Worm (Caenorhabditis elegans) whole organism, L2 larva: Measurements from ENCODE around the gene F43E2.6.
A peak's percentile ranks its signal among the peaks of the same experiment; 100 is the strongest.

Source experiments
- C34F6.9 ChIP-seq: fragments of 150-350 bp; optimal IDR thresholded peaks from 2 replicates; lab custom pipeline; 2014; ENCODE audit warnings: missing biosample characterization, missing genetic modification characterization
- F13H6.1 ChIP-seq: sonication (generic microtip); optimal IDR thresholded peaks from 2 replicates; lab custom pipeline; 2016; ENCODE audit warnings: missing genetic modification characterization, missing compliant biosample characterization
- R02D3.7 ChIP-seq: fragments of 150-350 bp; optimal IDR thresholded peaks from 2 replicates; lab custom pipeline; 2014; ENCODE audit warnings: missing biosample characterization, missing genetic modification characterization
- Y55F3AM.14 ChIP-seq: fragments of 200-800 bp; sonication (Bioruptor generic); optimal IDR thresholded peaks from 2 replicates; lab custom pipeline; 2018; ENCODE audit warnings: mild to moderate bottlenecking, missing genetic modification characterization, missing compliant biosample characterization
- ZK546.5 ChIP-seq: sonication (generic microtip); optimal IDR thresholded peaks from 2 replicates; lab custom pipeline; 2017; ENCODE audit warnings: missing biosample characterization, missing genetic modification characterization
- alr-1 ChIP-seq: fragments of 150-350 bp; optimal IDR thresholded peaks from 2 replicates; lab custom pipeline; 2014; ENCODE audit warnings: missing biosample characterization, missing genetic modification characterization
- aly-2 ChIP-seq: fragments of 150-350 bp; optimal IDR thresholded peaks from 2 replicates; lab custom pipeline; 2014; ENCODE audit warnings: missing biosample characterization, missing genetic modification characterization
- ama-1 ChIP-seq: fragments of 150-350 bp; optimal IDR thresholded peaks from 2 replicates; lab custom pipeline; 2018; ENCODE audit warnings: inconsistent platforms
- blmp-1 ChIP-seq: sonication (generic microtip); optimal IDR thresholded peaks from 2 replicates; lab custom pipeline; 2017; ENCODE audit warnings: missing genetic modification characterization, mild to moderate bottlenecking, missing compliant biosample characterization, antibody characterized with exemption, moderate library complexity; ENCODE audit not compliant: insufficient read depth
- ceh-16 ChIP-seq: fragments of 150-350 bp; optimal IDR thresholded peaks from 2 replicates; lab custom pipeline; 2014; ENCODE audit warnings: missing biosample characterization, missing genetic modification characterization
- ceh-82 ChIP-seq: fragments of 150-350 bp; optimal IDR thresholded peaks from 2 replicates; lab custom pipeline; 2014; ENCODE audit warnings: missing biosample characterization, missing genetic modification characterization
- crh-2 ChIP-seq: sonication (generic microtip); optimal IDR thresholded peaks from 2 replicates; lab custom pipeline; 2017; ENCODE audit warnings: missing biosample characterization, missing genetic modification characterization
- dmd-4 ChIP-seq: sonication (generic microtip); optimal IDR thresholded peaks from 2 replicates; lab custom pipeline; 2017; ENCODE audit warnings: missing biosample characterization, missing genetic modification characterization
- egl-27 ChIP-seq: sonication (generic microtip); optimal IDR thresholded peaks from 3 replicates; lab custom pipeline; 2017; ENCODE audit warnings: missing biosample characterization, missing genetic modification reagents, missing genetic modification characterization
- elt-1 ChIP-seq: fragments of 150-350 bp; optimal IDR thresholded peaks from 2 replicates; lab custom pipeline; 2014; ENCODE audit warnings: missing biosample characterization, missing genetic modification characterization
- elt-3 ChIP-seq: sonication (generic microtip); optimal IDR thresholded peaks from 2 replicates; lab custom pipeline; 2017; ENCODE audit warnings: missing biosample characterization, missing genetic modification characterization
- fos-1 ChIP-seq: fragments of 150-350 bp; optimal IDR thresholded peaks from 2 replicates; lab custom pipeline; 2014; ENCODE audit warnings: missing biosample characterization, missing genetic modification characterization
- gmeb-1 ChIP-seq: fragments of 150-350 bp; optimal IDR thresholded peaks from 2 replicates; lab custom pipeline; 2014; ENCODE audit warnings: missing biosample characterization, missing genetic modification characterization
- lin-11 ChIP-seq: fragments of 150-350 bp; sonication (generic microtip); optimal IDR thresholded peaks from 2 replicates; lab custom pipeline; 2014; ENCODE audit warnings: missing biosample characterization, missing genetic modification characterization, inconsistent platforms, mixed read lengths
- lin-13 ChIP-seq: fragments of 150-350 bp; optimal IDR thresholded peaks from 2 replicates; lab custom pipeline; 2014; ENCODE audit warnings: missing biosample characterization, missing genetic modification reagents, missing genetic modification characterization
- lsy-2 ChIP-seq, 2 experiments: fragments of 150-350 bp in 1 of 2; sonication (generic microtip) in 1 of 2; optimal IDR thresholded peaks; 2 replicates each; lab custom pipeline; 2014 to 2017; ENCODE audit warnings: missing biosample characterization in 2 of 2, missing genetic modification characterization in 2 of 2
- mab-5 ChIP-seq: fragments of 150-350 bp; optimal IDR thresholded peaks from 2 replicates; lab custom pipeline; 2014; ENCODE audit warnings: missing biosample characterization, missing genetic modification characterization
- mbf-1 ChIP-seq: sonication (generic microtip); optimal IDR thresholded peaks from 2 replicates; lab custom pipeline; 2017; ENCODE audit warnings: missing biosample characterization, missing genetic modification characterization
- mdl-1 ChIP-seq, 2 experiments: fragments of 150-350 bp in 1 of 2; sonication (generic microtip) in 1 of 2; optimal IDR thresholded peaks; 2 replicates each; lab custom pipeline; 2017; ENCODE audit warnings: missing biosample characterization in 2 of 2, missing genetic modification characterization in 2 of 2
- nhr-10 ChIP-seq: sonication (generic microtip); optimal IDR thresholded peaks from 2 replicates; lab custom pipeline; 2017; ENCODE audit warnings: missing biosample characterization, missing genetic modification characterization
- nhr-11 ChIP-seq: fragments of 150-350 bp; optimal IDR thresholded peaks from 2 replicates; lab custom pipeline; 2014; ENCODE audit warnings: missing biosample characterization, missing genetic modification characterization
- nhr-12 ChIP-seq: fragments of 150-350 bp; optimal IDR thresholded peaks from 2 replicates; lab custom pipeline; 2014; ENCODE audit warnings: missing biosample characterization, missing genetic modification characterization
- nhr-129 ChIP-seq: fragments of 150-350 bp; optimal IDR thresholded peaks from 2 replicates; lab custom pipeline; 2014; ENCODE audit warnings: missing biosample characterization, missing genetic modification characterization
- nhr-21 ChIP-seq: fragments of 150-350 bp; optimal IDR thresholded peaks from 2 replicates; lab custom pipeline; 2014; ENCODE audit warnings: missing biosample characterization, missing genetic modification characterization
- nhr-23 ChIP-seq: fragments of 150-350 bp; optimal IDR thresholded peaks from 2 replicates; lab custom pipeline; 2014; ENCODE audit warnings: missing biosample characterization, missing genetic modification reagents, missing genetic modification characterization
- nhr-237 ChIP-seq: fragments of 150-350 bp; optimal IDR thresholded peaks from 2 replicates; lab custom pipeline; 2014; ENCODE audit warnings: missing biosample characterization, missing genetic modification characterization
- nhr-25 ChIP-seq: fragments of 150-350 bp; sonication (generic microtip); optimal IDR thresholded peaks from 3 replicates; lab custom pipeline; 2014; ENCODE audit warnings: missing biosample characterization, missing genetic modification characterization
- nhr-6 ChIP-seq: fragments of 150-350 bp; optimal IDR thresholded peaks from 2 replicates; lab custom pipeline; 2014; ENCODE audit warnings: missing biosample characterization, missing genetic modification characterization
- nhr-77 ChIP-seq: fragments of 150-350 bp; optimal IDR thresholded peaks from 2 replicates; lab custom pipeline; 2014; ENCODE audit warnings: missing biosample characterization, missing genetic modification characterization
- sem-4 ChIP-seq: fragments of 150-350 bp; optimal IDR thresholded peaks from 2 replicates; lab custom pipeline; 2014; ENCODE audit warnings: missing biosample characterization, missing genetic modification reagents, missing genetic modification characterization
- skn-1 ChIP-seq: sonication (generic microtip); optimal IDR thresholded peaks from 2 replicates; lab custom pipeline; 2017; ENCODE audit warnings: missing biosample characterization, missing genetic modification characterization
- sma-3 ChIP-seq: sonication (generic microtip); optimal IDR thresholded peaks from 2 replicates; lab custom pipeline; 2016; ENCODE audit warnings: missing genetic modification reagents, missing genetic modification characterization, missing compliant biosample characterization
- sma-9 ChIP-seq, 2 experiments: fragments of 150-350 bp in 1 of 2; sonication (generic microtip) in 1 of 2; optimal IDR thresholded peaks; 2 replicates each; lab custom pipeline; 2014 to 2016; ENCODE audit warnings: missing genetic modification characterization in 2 of 2, mild to moderate bottlenecking in 1 of 2, missing biosample characterization in 1 of 2, missing compliant biosample characterization in 1 of 2, missing genetic modification reagents in 1 of 2, moderate library complexity in 1 of 2
- snpc-4 ChIP-seq: fragments of 150-350 bp; optimal IDR thresholded peaks from 2 replicates; lab custom pipeline; 2014; ENCODE audit warnings: missing biosample characterization, missing genetic modification characterization
- unc-39 ChIP-seq: fragments of 150-350 bp; optimal IDR thresholded peaks from 2 replicates; lab custom pipeline; 2014; ENCODE audit warnings: missing biosample characterization, missing genetic modification characterization
- unc-62 ChIP-seq: fragments of 150-350 bp; optimal IDR thresholded peaks from 2 replicates; lab custom pipeline; 2014; ENCODE audit warnings: missing biosample characterization, missing genetic modification reagents, missing genetic modification characterization
- zag-1 ChIP-seq: fragments of 150-350 bp; optimal IDR thresholded peaks from 2 replicates; lab custom pipeline; 2014; ENCODE audit warnings: missing biosample characterization, missing genetic modification characterization
- ztf-1 ChIP-seq: fragments of 200-800 bp; sonication (Bioruptor generic); conservative IDR thresholded peaks from 2 replicates; pipeline ENCODE4 v1.3.6; 2022; ENCODE audit warnings: missing genetic modification characterization, missing compliant biosample characterization
- ztf-11 ChIP-seq: sonication (generic microtip); optimal IDR thresholded peaks from 2 replicates; lab custom pipeline; 2017; ENCODE audit warnings: missing biosample characterization, missing genetic modification characterization
- ztf-4 ChIP-seq: fragments of 150-350 bp; optimal IDR thresholded peaks from 2 replicates; lab custom pipeline; 2014; ENCODE audit warnings: missing biosample characterization, missing genetic modification characterization

Gene F43E2.6

DNA sequence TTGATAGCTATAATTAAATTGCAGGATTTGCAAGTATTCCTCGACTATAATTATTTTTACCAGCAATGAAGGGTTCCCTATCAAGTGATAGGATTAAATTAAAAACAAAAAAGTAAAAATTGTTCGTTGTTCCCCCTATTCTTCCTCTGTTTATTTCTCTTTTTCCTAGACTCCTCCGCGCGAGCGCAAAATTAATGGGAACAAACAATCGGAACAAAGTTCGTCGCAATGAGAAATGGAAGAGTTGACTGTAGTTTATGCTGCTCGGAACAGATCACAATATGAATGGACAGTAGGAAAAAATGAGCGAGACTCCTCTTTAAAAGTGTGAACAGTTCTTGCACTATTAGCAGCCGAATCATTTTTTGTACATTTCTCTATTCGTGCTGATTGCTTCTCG lies 28.0 kb downstream of the F43E2.6 start:
- TF ChIP-seq nhr-129 (tag; lab: Kevin White, UChicago), result no peak
- no peak for TF ChIP-seq R02D3.7
- TF ChIP-seq ztf-1 (GFP tag; lab: Robert Waterston, UW), result no peak
- TF ChIP-seq elt-3 (tag; lab: Kevin White, UChicago), result no peak
- TF ChIP-seq F13H6.1, result no peak
- no peak for TF ChIP-seq egl-27 (tag; lab: Kevin White, UChicago)
- no peak for TF ChIP-seq ztf-4
- TF ChIP-seq nhr-11 (tag; lab: Kevin White, UChicago), result no peak
- no peak for TF ChIP-seq mbf-1 (tag; lab: Kevin White, UChicago)
- TF ChIP-seq crh-2 (tag; lab: Kevin White, UChicago), result no peak
- TF ChIP-seq lin-13 (GFP tag; lab: Kevin White, UChicago), result no peak
- no peak for TF ChIP-seq nhr-21 (tag; lab: Kevin White, UChicago)
- TF ChIP-seq unc-62 (GFP tag; lab: Kevin White, UChicago), result no peak
- TF ChIP-seq dmd-4 (tag; lab: Kevin White, UChicago), result no peak
- no peak for TF ChIP-seq skn-1 (tag; lab: Kevin White, UChicago)
- TF ChIP-seq gmeb-1 (tag; lab: Kevin White, UChicago), result no peak
- no peak for TF ChIP-seq fos-1 (tag; lab: Kevin White, UChicago)
- TF ChIP-seq Y55F3AM.14, result no peak

- TF ChIP-seq nhr-23 (tag; lab: Kevin White, UChicago) (no peak), unc-62 (GFP tag; lab: Kevin White, UChicago) (no peak), lsy-2 (tag; optimal IDR thresholded peaks at IDR 0.05; lab: Kevin White, UChicago) (peak in 1 of 2 experiments; percentile 56), Y55F3AM.14 (no peak), lin-13 (GFP tag; lab: Kevin White, UChicago) (no peak), nhr-25 (tag; lab: Kevin White, UChicago) (peak; percentile 34), snpc-4 (tag; lab: Kevin White, UChicago) (no peak), unc-39 (tag; lab: Kevin White, UChicago) (no peak), mbf-1 (tag; lab: Kevin White, UChicago) (no peak), C34F6.9 (tag; lab: Kevin White, UChicago) (no peak), ztf-11 (tag; lab: Kevin White, UChicago) (no peak), zag-1 (tag; lab: Kevin White, UChicago) (no peak), ama-1 (no peak), egl-27 (tag; lab: Kevin White, UChicago) (peak; percentile 4), ceh-16 (tag; lab: Kevin White, UChicago) (no peak), mdl-1 (tag; optimal IDR thresholded peaks at IDR 0.05; lab: Kevin White, UChicago) (peak in 1 of 2 experiments; percentile 16), nhr-10 (tag; lab: Kevin White, UChicago) (no peak), blmp-1 (peak; percentile 84), nhr-129 (tag; lab: Kevin White, UChicago) (peak; percentile 67), sma-9 (GFP tag; optimal IDR thresholded peaks at IDR 0.05; lab: Kevin White, UChicago) (peak; percentile 88), sma-9 (tag; optimal IDR thresholded peaks at IDR 0.05; lab: Kevin White, UChicago) (no peak), ztf-4 (peak; percentile 49), nhr-6 (tag; lab: Kevin White, UChicago) (peak; percentile 70), ztf-1 (GFP tag; lab: Robert Waterston, UW) (no peak), nhr-237 (no peak), nhr-77 (no peak), ceh-82 (tag; lab: Kevin White, UChicago) (no peak), mab-5 (no peak), alr-1 (no peak), F13H6.1 (no peak), crh-2 (tag; lab: Kevin White, UChicago) (peak; percentile 65), sma-3 (GFP tag; lab: Kevin White, UChicago) (peak; percentile 16), sem-4 (tag; lab: Kevin White, UChicago) (peak; percentile 37)
- TF ChIP-seq, all 48 proteins: peak for 12
Measured at ce11 chrII:7338995-7339394, 29.7 kb downstream of the F43E2.6 start, which contains the start of gene nhr-21. nhr-21 (plus strand) TSS chrII:7339229.

DNA sequence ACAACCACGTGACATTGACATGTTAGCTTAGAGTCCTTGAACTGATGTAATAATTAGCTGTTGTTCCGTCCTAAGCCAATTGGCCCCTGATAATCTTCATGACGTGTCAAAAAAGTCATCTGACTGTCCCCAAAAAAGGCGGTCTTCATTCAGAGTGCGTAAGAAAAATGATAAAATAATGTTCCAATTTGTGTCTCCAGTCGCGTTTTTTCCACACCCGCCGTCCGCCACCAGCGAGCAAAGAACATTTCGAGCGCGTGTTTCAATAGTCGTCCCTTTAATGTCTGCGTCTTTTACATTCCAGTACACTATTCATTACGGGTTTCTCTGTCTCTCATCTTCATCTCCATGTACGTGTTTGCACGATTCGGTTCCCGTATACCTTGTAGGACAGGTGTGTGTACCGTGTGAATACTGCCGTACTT lies 31.2 kb downstream of the F43E2.6 start:
- TF ChIP-seq ztf-1 (GFP tag; lab: Robert Waterston, UW), result no peak
- no peak for TF ChIP-seq ztf-11 (tag; lab: Kevin White, UChicago)
- TF ChIP-seq egl-27 (tag; lab: Kevin White, UChicago), result peak; percentile 75
- TF ChIP-seq fos-1 (tag; lab: Kevin White, UChicago), result peak; percentile 75
- TF ChIP-seq ztf-4, result peak; percentile 72
- peak; percentile 70 for TF ChIP-seq C34F6.9 (tag; lab: Kevin White, UChicago)
- TF ChIP-seq dmd-4 (tag; lab: Kevin White, UChicago), result no peak
- TF ChIP-seq mbf-1 (tag; lab: Kevin White, UChicago), result no peak
- peak; percentile 59 for TF ChIP-seq gmeb-1 (tag; lab: Kevin White, UChicago)
- TF ChIP-seq snpc-4 (tag; lab: Kevin White, UChicago), result peak; percentile 34
- peak; percentile 84 for TF ChIP-seq F13H6.1
- TF ChIP-seq nhr-77, result no peak
- TF ChIP-seq lin-13 (GFP tag; lab: Kevin White, UChicago), result peak; percentile 55
- no peak for TF ChIP-seq unc-39 (tag; lab: Kevin White, UChicago)
- TF ChIP-seq nhr-23 (tag; lab: Kevin White, UChicago), result no peak
- TF ChIP-seq nhr-10 (tag; lab: Kevin White, UChicago), result no peak
- TF ChIP-seq ama-1, result no peak
- TF ChIP-seq elt-1, result no peak
- TF ChIP-seq ceh-82 (tag; lab: Kevin White, UChicago), result no peak
- no peak for TF ChIP-seq ZK546.5 (tag; lab: Kevin White, UChicago)
- TF ChIP-seq unc-62 (GFP tag; lab: Kevin White, UChicago), result peak; percentile 7
- peak; percentile 50 for TF ChIP-seq Y55F3AM.14
- peak; percentile 54 for TF ChIP-seq lin-11 (tag; lab: Kevin White, UChicago)
- no peak for TF ChIP-seq zag-1 (tag; lab: Kevin White, UChicago)
- TF ChIP-seq aly-2 (tag; lab: Kevin White, UChicago), result no peak
- TF ChIP-seq nhr-12 (tag; lab: Kevin White, UChicago), result peak; percentile 15
- TF ChIP-seq nhr-6 (tag; lab: Kevin White, UChicago), result peak; percentile 40
- no peak for TF ChIP-seq ceh-16 (tag; lab: Kevin White, UChicago)
- TF ChIP-seq nhr-11 (tag; lab: Kevin White, UChicago), result no peak
- TF ChIP-seq lsy-2 (tag; optimal IDR thresholded peaks at IDR 0.05; lab: Kevin White, UChicago), result peak in 1 of 2 experiments; percentile 72
- TF ChIP-seq sma-3 (GFP tag; lab: Kevin White, UChicago), result peak; percentile 92
